Worm (Caenorhabditis elegans) whole organism, L2 larva: ENCODE measurements around the gene glb-19.

Experiments
- ama-1 ChIP-seq: fragments of 150-350 bp; optimal IDR thresholded peaks from 2 replicates; lab custom pipeline; 2018; ENCODE audit warnings: inconsistent platforms
- crh-2 ChIP-seq: sonication (generic microtip); optimal IDR thresholded peaks from 2 replicates; lab custom pipeline; 2017; ENCODE audit warnings: missing biosample characterization, missing genetic modification characterization
- skn-1 ChIP-seq: sonication (generic microtip); optimal IDR thresholded peaks from 2 replicates; lab custom pipeline; 2017; ENCODE audit warnings: missing biosample characterization, missing genetic modification characterization

DNA sequence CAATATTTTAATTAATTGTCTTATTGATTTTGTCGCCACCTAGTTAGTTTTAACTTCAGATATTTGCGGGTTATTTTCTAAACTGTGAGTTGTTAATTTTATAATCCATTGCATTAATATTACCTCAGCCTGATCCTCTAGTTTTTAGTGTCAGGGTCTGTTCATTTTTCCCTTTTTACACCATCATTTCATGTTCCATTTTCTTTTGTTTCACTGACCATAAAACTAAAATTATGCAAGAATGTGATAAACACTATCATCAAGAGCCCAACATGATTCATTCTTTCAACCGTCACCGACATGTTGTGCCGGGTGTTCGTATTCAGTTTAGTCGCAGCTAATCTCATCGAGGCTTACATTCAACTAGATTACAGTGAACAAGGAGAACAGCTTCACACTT lies 15.0 kb downstream of the glb-19 start, which contains the start of gene F56C4.2:
- TF ChIP-seq crh-2 (tag; lab: Kevin White, UChicago) (no peak), ama-1 (lab: Kevin White, UChicago) (no peak), skn-1 (tag; lab: Kevin White, UChicago) (no peak)
